Worm (Caenorhabditis elegans) whole organism, late embryonic: Measurements from ENCODE around the gene smut-1.

Experiments
- C08G9.2 ChIP-seq: sonication (generic microtip); optimal IDR thresholded peaks from 2 replicates; lab custom pipeline; 2016; ENCODE audit warnings: mild to moderate bottlenecking, missing genetic modification characterization, moderate library complexity, missing compliant biosample characterization
- K09A11.1 ChIP-seq: sonication (generic microtip); optimal IDR thresholded peaks from 2 replicates; lab custom pipeline; 2017; ENCODE audit warnings: antibody characterized with exemption, mild to moderate bottlenecking, missing genetic modification characterization, missing compliant biosample characterization; ENCODE audit not compliant: insufficient read depth
- ama-1 ChIP-seq: fragments of 150-350 bp; optimal IDR thresholded peaks from 2 replicates; lab custom pipeline; 2014
- ceh-19 ChIP-seq: fragments of 200-800 bp; sonication (Bioruptor generic); optimal IDR thresholded peaks from 2 replicates; lab custom pipeline; 2018; ENCODE audit warnings: mild to moderate bottlenecking, missing genetic modification characterization, missing compliant biosample characterization
- ceh-24 ChIP-seq: sonication (generic microtip); optimal IDR thresholded peaks from 2 replicates; lab custom pipeline; 2016; ENCODE audit warnings: mild to moderate bottlenecking, missing genetic modification characterization, missing compliant biosample characterization
- ceh-30 ChIP-seq: fragments of 150-350 bp; optimal IDR thresholded peaks from 2 replicates; lab custom pipeline; 2014; ENCODE audit warnings: missing biosample characterization, missing genetic modification characterization
- ceh-6 ChIP-seq: fragments of 200-800 bp; sonication (Bioruptor generic); optimal IDR thresholded peaks from 2 replicates; lab custom pipeline; 2018; ENCODE audit warnings: mild to moderate bottlenecking, missing genetic modification characterization, missing compliant biosample characterization
- dve-1 ChIP-seq: sonication (generic microtip); optimal IDR thresholded peaks from 2 replicates; lab custom pipeline; 2017; ENCODE audit warnings: antibody characterized with exemption, mild to moderate bottlenecking, missing genetic modification characterization, missing compliant biosample characterization
- elt-2 ChIP-seq: sonication (generic microtip); optimal IDR thresholded peaks from 2 replicates; lab custom pipeline; 2016; ENCODE audit warnings: missing genetic modification reagents, missing genetic modification characterization, missing compliant biosample characterization
- fkh-6 ChIP-seq: sonication (generic microtip); optimal IDR thresholded peaks from 2 replicates; lab custom pipeline; 2016; ENCODE audit warnings: missing genetic modification characterization, missing compliant biosample characterization
- hlh-15 ChIP-seq: sonication (generic microtip); optimal IDR thresholded peaks from 2 replicates; lab custom pipeline; 2016; ENCODE audit warnings: missing genetic modification characterization, missing compliant biosample characterization
- nhr-11 ChIP-seq: fragments of 150-350 bp; optimal IDR thresholded peaks from 2 replicates; lab custom pipeline; 2014; ENCODE audit warnings: missing biosample characterization, missing genetic modification characterization
- pqm-1 ChIP-seq: sonication (generic microtip); optimal IDR thresholded peaks from 2 replicates; lab custom pipeline; 2016; ENCODE audit warnings: missing genetic modification characterization, missing compliant biosample characterization
- tbx-2 ChIP-seq: sonication (generic microtip); optimal IDR thresholded peaks from 2 replicates; lab custom pipeline; 2016; ENCODE audit warnings: missing genetic modification characterization, missing compliant biosample characterization

ce11 chrV:6128355-6128754 lies 31.4 kb downstream of the smut-1 start:
- TF ChIP-seq ama-1 (lab: Kevin White, UChicago) (no peak), nhr-11 (no peak), pqm-1 (no peak), K09A11.1 (tag; lab: Kevin White, UChicago) (no peak), tbx-2 (tag; lab: Kevin White, UChicago) (no peak), fkh-6 (tag; lab: Kevin White, UChicago) (no peak), dve-1 (tag; lab: Kevin White, UChicago) (no peak), hlh-15 (tag; lab: Kevin White, UChicago) (no peak), ceh-6 (GFP tag; lab: Kevin White, UChicago) (no peak), ceh-30 (tag; lab: Kevin White, UChicago) (no peak), ceh-24 (no peak), C08G9.2 (tag; lab: Kevin White, UChicago) (no peak), elt-2 (tag; lab: Kevin White, UChicago) (no peak), ceh-19 (GFP tag; lab: Kevin White, UChicago) (no peak)
